Fruit fly (Drosophila melanogaster): Measurements from ENCODE around the gene CG12121.

The CG12121 gene

DNA sequence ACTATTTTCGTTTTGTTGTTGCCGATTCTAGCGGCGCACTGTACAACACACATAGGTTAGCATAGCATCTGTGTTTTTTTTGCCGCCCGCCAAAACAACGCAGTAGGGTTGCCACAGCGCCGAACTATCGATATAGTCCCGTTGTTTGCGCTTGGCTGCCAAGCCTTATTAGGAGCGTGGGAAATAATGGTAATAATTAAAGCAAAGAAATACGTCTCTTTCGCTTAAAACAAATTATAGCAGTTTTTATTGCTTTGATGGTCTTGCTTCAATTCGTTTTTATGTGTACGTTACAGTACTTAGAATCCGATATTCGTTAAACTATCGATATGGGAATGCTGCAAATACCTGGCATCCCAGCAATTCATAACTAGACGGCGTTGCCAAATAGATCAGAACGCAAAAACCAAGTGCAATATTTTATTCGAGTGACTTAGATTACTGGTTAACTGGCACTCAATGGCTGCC, 11.3 kb upstream of the CG12121 start, which contains the start of the genes mxc and Larp7 (continued):
- peak; percentile 5 for TF ChIP-seq CG18764 (GFP tag; optimal IDR thresholded peaks at IDR 0.05)
- TF ChIP-seq bigmax (GFP tag; optimal IDR thresholded peaks at IDR 0.05) = peak; percentile 49
- TF ChIP-seq Dref (GFP tag; IDR thresholded peaks at IDR 0.05) = peak; percentile 56
- peak; percentile 64 to 73 for TF ChIP-seq Pdp1 (GFP tag; optimal IDR thresholded peaks at IDR 0.05)
- peak; percentile 55 for TF ChIP-seq grau (tag; optimal IDR thresholded peaks at IDR 0.05)
- no peak for TF ChIP-seq CG43689 (GFP tag; IDR thresholded peaks at IDR 0.05)
- peak; percentile 41; the same call in 1 of the 2 replicates for TF ChIP-seq CG32772 (GFP tag; IDR thresholded peaks at IDR 0.05)
- 0 out of 3 replicates have a peak, but pooled peaks have one; percentile 15 for TF ChIP-seq jigr1 (GFP tag; IDR thresholded peaks at IDR 0.05)
- TF ChIP-seq Oaz (GFP tag; IDR thresholded peaks at IDR 0.05) = no peak
- TF ChIP-seq CG11398 (GFP tag; optimal IDR thresholded peaks at IDR 0.05) = no peak
- no peak for TF ChIP-seq CG4730 (GFP tag; IDR thresholded peaks at IDR 0.05)
- no peak for TF ChIP-seq Nf-YA (GFP tag; IDR thresholded peaks at IDR 0.05)
- TF ChIP-seq jing (GFP tag; optimal IDR thresholded peaks at IDR 0.05) = no peak
- TF ChIP-seq CG9876 (GFP tag; optimal IDR thresholded peaks at IDR 0.05) = peak; percentile 39
- TF ChIP-seq stwl (tag; optimal IDR thresholded peaks at IDR 0.05) = peak; percentile 60
- no peak for TF ChIP-seq CG1233 (GFP tag; optimal IDR thresholded peaks at IDR 0.05)
- TF ChIP-seq CG11695 (GFP tag; IDR thresholded peaks at IDR 0.05) = no peak
- TF ChIP-seq fd64A (GFP tag; optimal IDR thresholded peaks at IDR 0.05) = no peak
- peak; percentile 80 for TF ChIP-seq CG9932 (GFP tag; IDR thresholded peaks at IDR 0.05)
- peak; percentile 48 for TF ChIP-seq CG33213 (GFP tag; optimal IDR thresholded peaks at IDR 0.05)
- TF ChIP-seq CG3847 (GFP tag; IDR thresholded peaks at IDR 0.05) = peak; percentile 85
- TF ChIP-seq otp (GFP tag; IDR thresholded peaks at IDR 0.05) = no peak
- no peak for TF ChIP-seq scrt (GFP tag; optimal IDR thresholded peaks at IDR 0.05)
- TF ChIP-seq Blimp-1 (GFP tag; optimal IDR thresholded peaks at IDR 0.05) = no peak
- TF ChIP-seq NFAT (GFP tag; IDR thresholded peaks at IDR 0.05) = no peak
- TF ChIP-seq Sin3A (optimal IDR thresholded peaks at IDR 0.05) = peak; percentile 98
- no peak for TF ChIP-seq tap (tag; optimal IDR thresholded peaks at IDR 0.05)
- TF ChIP-seq en (GFP tag; optimal IDR thresholded peaks at IDR 0.05) = no peak
- peak; percentile 91 for TF ChIP-seq CG16813 (GFP tag; IDR thresholded peaks at IDR 0.05; ENCODE audit: partially characterized antibody)
- TF ChIP-seq dimm (GFP tag; IDR thresholded peaks at IDR 0.05) = no peak
- no peak for TF ChIP-seq CG6254 (GFP tag; optimal IDR thresholded peaks at IDR 0.05)
- no peak for TF ChIP-seq Fer3 (tag; optimal IDR thresholded peaks at IDR 0.05)
- TF ChIP-seq sens (GFP tag) = peak; percentile 85
- TF ChIP-seq HLH54F (GFP tag; optimal IDR thresholded peaks at IDR 0.05) = peak; percentile 79
- TF ChIP-seq CG3281 (GFP tag; optimal IDR thresholded peaks at IDR 0.05) = no peak
- no peak for TF ChIP-seq hth (optimal IDR thresholded peaks at IDR 0.05)
- no peak for TF ChIP-seq ewg (GFP tag; optimal IDR thresholded peaks at IDR 0.05)
- TF ChIP-seq ssp (GFP tag; IDR thresholded peaks at IDR 0.05) = peak; percentile 55
- no peak for TF ChIP-seq gsb (GFP tag; IDR thresholded peaks at IDR 0.05)
- 0 out of 3 replicates have a peak, but pooled peaks have one; percentile 50 for TF ChIP-seq CG11560 (tag; IDR thresholded peaks at IDR 0.05)
- peak; percentile 40; the same call in 1 of the 2 replicates for TF ChIP-seq Atf6 (GFP tag; IDR thresholded peaks at IDR 0.05)
- no peak for TF ChIP-seq Drgx (GFP tag; IDR thresholded peaks at IDR 0.05)
- TF ChIP-seq dan (GFP tag; IDR thresholded peaks at IDR 0.05) = no peak
- peak; percentile 91 for TF ChIP-seq knrl (GFP tag; IDR thresholded peaks at IDR 0.05; ENCODE audit: partially characterized antibody)
- TF ChIP-seq kni (GFP tag; optimal IDR thresholded peaks at IDR 0.05) = peak; percentile 30
- TF ChIP-seq lmd (GFP tag; IDR thresholded peaks at IDR 0.05) = peak; percentile 29; the same call in 1 of the 2 replicates
- TF ChIP-seq gcm (GFP tag; optimal IDR thresholded peaks at IDR 0.05) = no peak
- peak; percentile 62; the same call in 1 of the 2 replicates for TF ChIP-seq tna (GFP tag; IDR thresholded peaks at IDR 0.05; ENCODE audit: partially characterized antibody)
- peak; percentile 62 for TF ChIP-seq Aef1 (GFP tag; IDR thresholded peaks at IDR 0.05)
- peak; percentile 6 for TF ChIP-seq fd102C (GFP tag; optimal IDR thresholded peaks at IDR 0.05)
- peak; percentile 57 for TF ChIP-seq slp2 (GFP tag; optimal IDR thresholded peaks at IDR 0.05)
- TF ChIP-seq tll (GFP tag; optimal IDR thresholded peaks at IDR 0.05) = peak in 1 of 2 experiments; percentile 85

Data from whole organism, embryonic.